Fruit fly (Drosophila melanogaster) whole organism, embryonic: ENCODE measurements around the gene CG7386.

Source experiments
- Bdp1 ChIP-seq: fragments of 200-800 bp; sonication (Bioruptor generic); optimal IDR thresholded peaks from 3 replicates; lab custom pipeline; 2016; ENCODE audit warnings: missing biosample characterization, missing genetic modification characterization
- CG11085 ChIP-seq: fragments of 200-800 bp; sonication (Bioruptor generic); IDR thresholded peaks from 2 replicates; pipeline ENCODE4 v1.3.6; 2022; ENCODE audit warnings: missing biosample characterization, missing genetic modification characterization
- CG11504 ChIP-seq: fragments of 200-800 bp; sonication (Bioruptor generic); optimal IDR thresholded peaks from 3 replicates; lab custom pipeline; 2019; ENCODE audit warnings: missing biosample characterization, mild to moderate bottlenecking, missing genetic modification characterization, moderate library complexity
- CG12744 ChIP-seq: fragments of 200-800 bp; sonication (Bioruptor generic); optimal IDR thresholded peaks from 2 replicates; lab custom pipeline; 2016; ENCODE audit warnings: missing biosample characterization, missing genetic modification characterization
- CG14441 ChIP-seq: fragments of 200-800 bp; sonication (Bioruptor generic); IDR thresholded peaks from 2 replicates; pipeline ENCODE4 v1.3.6; 2022; ENCODE audit warnings: missing biosample characterization, missing genetic modification characterization
- CG14667 ChIP-seq: fragments of 200-800 bp; sonication (Bioruptor generic); IDR thresholded peaks from 2 replicates; pipeline ENCODE4 v1.3.6; 2022; ENCODE audit warnings: missing biosample characterization, missing genetic modification characterization
- CG14710 ChIP-seq: fragments of 200-800 bp; sonication (Bioruptor generic); optimal IDR thresholded peaks from 3 replicates; lab custom pipeline; 2019; ENCODE audit warnings: missing biosample characterization, mild to moderate bottlenecking, missing genetic modification characterization, moderate library complexity
- CG15073 ChIP-seq: fragments of 200-800 bp; sonication (Bioruptor generic); optimal IDR thresholded peaks from 2 replicates; lab custom pipeline; 2016; ENCODE audit warnings: missing biosample characterization, missing genetic modification characterization
- CG1529 ChIP-seq: fragments of 200-800 bp; sonication (Bioruptor generic); optimal IDR thresholded peaks from 3 replicates; lab custom pipeline; 2018; ENCODE audit warnings: missing biosample characterization, missing genetic modification characterization
- CG16813 ChIP-seq: fragments of 200-800 bp; sonication (Bioruptor generic); IDR thresholded peaks from 3 replicates; pipeline ENCODE4 v1.3.6; 2022; ENCODE audit warnings: missing biosample characterization, missing genetic modification characterization; ENCODE audit not compliant: partially characterized antibody
- CG1792 ChIP-seq: fragments of 200-800 bp; sonication (Bioruptor generic); optimal IDR thresholded peaks from 2 replicates; lab custom pipeline; 2016; ENCODE audit warnings: missing biosample characterization, missing genetic modification characterization
- CG18262 ChIP-seq: fragments of 200-800 bp; optimal IDR thresholded peaks from 3 replicates; lab custom pipeline; 2019; ENCODE audit warnings: missing biosample characterization, mild to moderate bottlenecking, missing genetic modification characterization, moderate library complexity
- CG2129 ChIP-seq: fragments of 200-800 bp; sonication (Bioruptor generic); IDR thresholded peaks from 2 replicates; pipeline ENCODE4 v1.3.6; 2022; ENCODE audit warnings: missing biosample characterization, missing genetic modification characterization; ENCODE audit not compliant: partially characterized antibody
- CG2199 ChIP-seq: fragments of 200-800 bp; sonication (Bioruptor generic); IDR thresholded peaks from 3 replicates; pipeline ENCODE4 v1.3.6; 2022; ENCODE audit warnings: missing biosample characterization, missing genetic modification characterization
- CG3281 ChIP-seq: fragments of 200-800 bp; sonication (Bioruptor generic); optimal IDR thresholded peaks from 3 replicates; lab custom pipeline; 2017; ENCODE audit warnings: missing biosample characterization, mild to moderate bottlenecking, missing genetic modification characterization
- CG33213 ChIP-seq: fragments of 200-800 bp; sonication (Bioruptor generic); optimal IDR thresholded peaks from 3 replicates; lab custom pipeline; 2016; ENCODE audit warnings: missing biosample characterization, missing genetic modification characterization
- CG43689 ChIP-seq: fragments of 200-800 bp; sonication (Bioruptor generic); IDR thresholded peaks from 2 replicates; pipeline ENCODE4 v1.3.6; 2022; ENCODE audit warnings: missing biosample characterization, missing genetic modification characterization
- CG4404 ChIP-seq: fragments of 200-800 bp; sonication (Bioruptor generic); IDR thresholded peaks from 2 replicates; pipeline ENCODE4 v1.3.6; 2022; ENCODE audit warnings: missing biosample characterization, missing genetic modification characterization
- CG4617 ChIP-seq: fragments of 200-800 bp; sonication (Bioruptor generic); optimal IDR thresholded peaks from 3 replicates; lab custom pipeline; 2016; ENCODE audit warnings: missing biosample characterization, missing genetic modification characterization, borderline replicate concordance
- CG7372 ChIP-seq: fragments of 200-800 bp; sonication (Bioruptor generic); IDR thresholded peaks from 2 replicates; pipeline ENCODE4 v1.3.6; 2022; ENCODE audit warnings: missing biosample characterization, missing genetic modification characterization
- D ChIP-seq, 2 experiments: fragments of 200-800 bp in 1 of 2; fragments of >200 bp in 1 of 2; sonication (Bioruptor generic) in 1 of 2; optimal IDR thresholded peaks; 2 replicates in 1 of 2; 3 replicates in 1 of 2; lab custom pipeline; 2017; ENCODE audit warnings: mild to moderate bottlenecking in 1 of 2, missing biosample characterization in 1 of 2, missing genetic modification characterization in 1 of 2, missing genetic modification reagents in 1 of 2
- H2.0 ChIP-seq: fragments of 200-800 bp; sonication (Bioruptor generic); IDR thresholded peaks from 2 replicates; pipeline ENCODE4 v1.3.6; 2022; ENCODE audit warnings: missing biosample characterization, missing genetic modification characterization
- Hr3 ChIP-seq: fragments of 200-800 bp; sonication (Bioruptor generic); optimal IDR thresholded peaks from 3 replicates; lab custom pipeline; 2016; ENCODE audit warnings: missing biosample characterization, missing genetic modification characterization
- Med ChIP-seq: fragments of 200-800 bp; sonication (Bioruptor generic); peaks from one replicate; lab custom pipeline; 2016; ENCODE audit warnings: missing biosample characterization, missing genetic modification characterization, mild to moderate bottlenecking, inconsistent platforms, moderate library complexity
- Rfx ChIP-seq: fragments of 200-800 bp; sonication (Bioruptor generic); IDR thresholded peaks from 2 replicates; pipeline ENCODE4 v1.3.6; 2022; ENCODE audit warnings: missing biosample characterization, missing genetic modification characterization
- Spps ChIP-seq: fragments of 200-800 bp; sonication (Bioruptor generic); optimal IDR thresholded peaks from 2 replicates; lab custom pipeline; 2018; ENCODE audit warnings: missing biosample characterization, mild to moderate bottlenecking, missing genetic modification characterization
- Sry-β ChIP-seq: fragments of 200-800 bp; sonication (Bioruptor generic); optimal IDR thresholded peaks from 2 replicates; lab custom pipeline; 2018; ENCODE audit warnings: missing biosample characterization, mild to moderate bottlenecking, missing genetic modification characterization, moderate library complexity
- Xbp1 ChIP-seq: fragments of 200-800 bp; sonication (Bioruptor generic); optimal IDR thresholded peaks from 3 replicates; lab custom pipeline; 2016; ENCODE audit warnings: missing biosample characterization, mild to moderate bottlenecking, missing genetic modification characterization
- ara ChIP-seq: fragments of 200-800 bp; sonication (Bioruptor generic); IDR thresholded peaks from 2 replicates; pipeline ENCODE4 v1.3.6; 2022; ENCODE audit warnings: missing biosample characterization, missing genetic modification characterization
- ash1 ChIP-seq: fragments of 200-800 bp; sonication (Bioruptor generic); optimal IDR thresholded peaks from 2 replicates; lab custom pipeline; 2018; ENCODE audit warnings: missing biosample characterization, mild to moderate bottlenecking, missing genetic modification characterization
- croc ChIP-seq: fragments of 200-800 bp; sonication (Bioruptor generic); conservative IDR thresholded peaks from 3 replicates; pipeline ENCODE4 v1.3.6; 2022; ENCODE audit warnings: missing biosample characterization, missing genetic modification characterization
- crol ChIP-seq: fragments of 200-800 bp; sonication (Bioruptor generic); IDR thresholded peaks from 2 replicates; pipeline ENCODE4 v1.3.6; 2022; ENCODE audit warnings: missing biosample characterization, missing genetic modification characterization
- da ChIP-seq: fragments of 200-800 bp; sonication (Bioruptor generic); optimal IDR thresholded peaks from 2 replicates; lab custom pipeline; 2016; ENCODE audit warnings: missing biosample characterization, missing genetic modification characterization
- fd3F ChIP-seq: fragments of 200-800 bp; sonication (Bioruptor generic); optimal IDR thresholded peaks from 2 replicates; lab custom pipeline; 2018; ENCODE audit warnings: missing biosample characterization, mild to moderate bottlenecking, missing genetic modification characterization, moderate library complexity
- gem ChIP-seq: fragments of 200-800 bp; sonication (Bioruptor generic); optimal IDR thresholded peaks from 2 replicates; lab custom pipeline; 2019; ENCODE audit warnings: missing biosample characterization, mild to moderate bottlenecking, missing genetic modification characterization, moderate library complexity
- gsb-n ChIP-seq: fragments of 200-800 bp; sonication (Bioruptor generic); optimal IDR thresholded peaks from 3 replicates; lab custom pipeline; 2018; ENCODE audit warnings: missing biosample characterization, mild to moderate bottlenecking, missing genetic modification characterization
- hbn ChIP-seq: fragments of 200-800 bp; sonication (Bioruptor generic); IDR thresholded peaks from 2 replicates; pipeline ENCODE4 v1.3.6; 2022; ENCODE audit warnings: missing biosample characterization, missing genetic modification characterization; ENCODE audit not compliant: partially characterized antibody
- kah ChIP-seq: fragments of 200-800 bp; sonication (Bioruptor generic); optimal IDR thresholded peaks from 2 replicates; lab custom pipeline; 2018; ENCODE audit warnings: missing biosample characterization, mild to moderate bottlenecking, missing genetic modification characterization
- knrl ChIP-seq: fragments of 200-800 bp; sonication (Bioruptor generic); IDR thresholded peaks from 3 replicates; pipeline ENCODE4 v1.3.6; 2022; ENCODE audit warnings: missing biosample characterization, missing genetic modification characterization; ENCODE audit not compliant: partially characterized antibody
- nerfin-1 ChIP-seq: fragments of 200-800 bp; sonication (Bioruptor generic); optimal IDR thresholded peaks from 3 replicates; lab custom pipeline; 2019; ENCODE audit warnings: missing biosample characterization, mild to moderate bottlenecking, missing genetic modification characterization, moderate library complexity
- phol ChIP-seq: fragments of 200-800 bp; sonication (Bioruptor generic); optimal IDR thresholded peaks from 3 replicates; lab custom pipeline; 2018; ENCODE audit warnings: missing biosample characterization, mild to moderate bottlenecking, missing genetic modification characterization, moderate library complexity
- psq ChIP-seq: fragments of 200-800 bp; sonication (Bioruptor generic); optimal IDR thresholded peaks from 2 replicates; lab custom pipeline; 2017; ENCODE audit warnings: missing biosample characterization, missing genetic modification characterization
- slbo ChIP-seq: fragments of 200-800 bp; sonication (Bioruptor generic); IDR thresholded peaks from 2 replicates; pipeline ENCODE4 v1.3.6; 2022; ENCODE audit warnings: missing biosample characterization, missing genetic modification characterization
- slou ChIP-seq: fragments of 200-800 bp; sonication (Bioruptor generic); optimal IDR thresholded peaks from 3 replicates; lab custom pipeline; 2016; ENCODE audit warnings: missing biosample characterization, missing genetic modification characterization
- tio ChIP-seq: fragments of 200-800 bp; sonication (Bioruptor generic); optimal IDR thresholded peaks from 2 replicates; lab custom pipeline; 2017; ENCODE audit warnings: missing biosample characterization, missing genetic modification characterization, inconsistent platforms
- toy ChIP-seq: fragments of 200-800 bp; sonication (Bioruptor generic); IDR thresholded peaks from 2 replicates; pipeline ENCODE4 v1.3.6; 2022; ENCODE audit warnings: missing biosample characterization, missing genetic modification characterization
- tup ChIP-seq: fragments of 200-800 bp; sonication (Bioruptor generic); optimal IDR thresholded peaks from 2 replicates; lab custom pipeline; 2016; ENCODE audit warnings: missing biosample characterization, mild to moderate bottlenecking, missing genetic modification characterization, moderate library complexity
- usp ChIP-seq: fragments of >200 bp; optimal IDR thresholded peaks from 2 replicates; lab custom pipeline; 2017; ENCODE audit warnings: missing biosample characterization, missing genetic modification characterization
- wek ChIP-seq: fragments of 200-800 bp; sonication (Bioruptor generic); optimal IDR thresholded peaks from 3 replicates; lab custom pipeline; 2018; ENCODE audit warnings: missing biosample characterization, mild to moderate bottlenecking, missing genetic modification characterization, moderate library complexity

Gene CG7386

DNA sequence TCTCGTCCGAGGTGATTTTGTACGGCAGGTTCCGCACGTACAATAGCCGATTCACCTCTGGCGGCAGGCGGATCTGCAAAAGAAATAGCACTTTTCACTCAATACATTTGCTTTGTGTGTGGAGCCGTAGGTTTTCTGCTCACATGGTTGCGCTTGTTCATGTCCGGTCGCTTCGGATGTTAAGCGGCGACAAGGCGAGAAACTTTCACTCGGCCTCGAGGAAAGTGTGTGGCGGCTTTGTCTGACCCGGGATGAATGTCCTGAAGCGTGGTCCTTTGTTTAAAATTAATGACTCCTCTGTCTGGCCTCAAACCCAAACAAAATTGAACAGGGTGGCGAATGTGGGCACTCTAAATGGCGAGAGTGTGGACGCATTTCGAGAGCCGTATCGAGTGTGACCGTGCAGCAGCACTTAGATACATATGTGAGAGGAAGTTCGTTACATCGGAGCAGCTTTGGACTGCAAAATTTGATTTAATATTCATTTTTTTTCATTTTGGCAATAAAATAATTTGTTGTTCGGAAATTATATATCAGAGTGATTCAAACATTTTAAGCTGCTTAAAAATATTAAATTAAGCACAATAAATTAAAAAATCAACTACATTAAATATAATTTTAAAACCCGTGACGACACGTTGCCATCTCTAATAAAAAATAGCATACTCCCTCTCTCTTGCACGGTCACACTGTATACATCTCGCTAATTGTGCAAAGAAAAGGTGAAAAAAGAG, 3.4 kb downstream of the CG7386 start, which contains the start of the genes Sf3b6 and Tnpo (continued):
- TF ChIP-seq croc (GFP tag; lab: Robert Waterston, UW) (peak; percentile 73), CG2199 (GFP tag; lab: Robert Waterston, UW) (0 out of 3 replicates have a peak, but pooled peaks have one; percentile 37), gem (tag; lab: Kevin White, UChicago) (peak; percentile 92), CG15073 (GFP tag; lab: Kevin White, UChicago) (peak; percentile 39), CG14441 (GFP tag; lab: Robert Waterston, UW) (peak; percentile 82), psq (peak; percentile 58), CG14710 (tag; lab: Kevin White, UChicago) (peak; percentile 91), D (optimal IDR thresholded peaks at IDR 0.05; lab: Kevin White, UChicago) (no peak), D (GFP tag; optimal IDR thresholded peaks at IDR 0.05; lab: Kevin White, UChicago) (peak; percentile 68), slou (GFP tag; lab: Kevin White, UChicago) (peak; percentile 82), Xbp1 (GFP tag; lab: Kevin White, UChicago) (peak; percentile 90), Rfx (GFP tag; lab: Robert Waterston, UW) (peak; percentile 88), CG11504 (tag; lab: Kevin White, UChicago) (no peak), wek (GFP tag; lab: Kevin White, UChicago) (no peak), CG1792 (peak; percentile 38), CG18262 (tag; lab: Kevin White, UChicago) (peak; percentile 87), ash1 (no peak), CG14667 (GFP tag; lab: Robert Waterston, UW) (peak; percentile 78), tio (GFP tag; lab: Kevin White, UChicago) (peak; percentile 84), crol (GFP tag; lab: Robert Waterston, UW) (no peak), Hr3 (peak; percentile 87), knrl (peak; percentile 76), kah (peak; percentile 30), tup (peak; percentile 21), Med (GFP tag; lab: Kevin White, UChicago) (peak; percentile 84), da (GFP tag; lab: Kevin White, UChicago) (peak; percentile 15), Spps (peak; percentile 48), CG2129 (GFP tag; lab: Robert Waterston, UW) (peak; percentile 52), CG7372 (GFP tag; lab: Robert Waterston, UW) (peak; percentile 80), CG4617 (GFP tag; lab: Kevin White, UChicago) (peak; percentile 77), Bdp1 (GFP tag; lab: Kevin White, UChicago) (peak; percentile 63), toy (GFP tag; lab: Robert Waterston, UW) (peak; percentile 43; the same call in 1 of the 2 replicates), ara (peak; percentile 69), CG4404 (GFP tag; lab: Robert Waterston, UW) (peak; percentile 87), CG43689 (GFP tag; lab: Robert Waterston, UW) (0 out of 2 replicates have a peak, but pooled peaks have one; percentile 12), CG11085 (GFP tag; lab: Robert Waterston, UW) (peak; percentile 63), usp (no peak), gsb-n (no peak), CG3281 (GFP tag; lab: Kevin White, UChicago) (no peak), fd3F (GFP tag; lab: Kevin White, UChicago) (peak; percentile 74), CG33213 (GFP tag; lab: Kevin White, UChicago) (peak; percentile 39), CG1529 (GFP tag; lab: Kevin White, UChicago) (peak; percentile 44), Sry-β (GFP tag; lab: Kevin White, UChicago) (peak; percentile 70), slbo (GFP tag; lab: Robert Waterston, UW) (peak; percentile 92), nerfin-1 (peak; percentile 67), hbn (peak; percentile 67), phol (peak; percentile 91), CG16813 (GFP tag; lab: Robert Waterston, UW) (peak; percentile 63), CG12744 (GFP tag; lab: Kevin White, UChicago) (peak; percentile 44), H2.0 (GFP tag; lab: Robert Waterston, UW) (peak; percentile 66; the same call in 1 of the 2 replicates)
